Worm (Caenorhabditis elegans) whole organism, early embryonic: Measurements from ENCODE around the gene clec-148.

Source experiments
- aly-1 ChIP-seq: sonication (generic microtip); optimal IDR thresholded peaks from 2 replicates; lab custom pipeline; 2016; ENCODE audit warnings: missing genetic modification characterization, missing compliant biosample characterization
- ama-1 ChIP-seq: fragments of 150-350 bp; optimal IDR thresholded peaks from 2 replicates; lab custom pipeline; 2014
- ceh-36 ChIP-seq: sonication (generic microtip); optimal IDR thresholded peaks from 2 replicates; lab custom pipeline; 2016; ENCODE audit warnings: missing genetic modification characterization, inconsistent platforms, missing compliant biosample characterization
- ets-7 ChIP-seq: sonication (generic microtip); optimal IDR thresholded peaks from 2 replicates; lab custom pipeline; 2016; ENCODE audit warnings: missing genotype, missing genetic modification characterization, missing compliant biosample characterization
- hmbx-1 ChIP-seq: sonication (generic microtip); optimal IDR thresholded peaks from 2 replicates; lab custom pipeline; 2016; ENCODE audit warnings: mild to moderate bottlenecking, missing genetic modification characterization, missing compliant biosample characterization
- hnd-1 ChIP-seq: sonication (generic microtip); optimal IDR thresholded peaks from 2 replicates; lab custom pipeline; 2016; ENCODE audit warnings: missing genetic modification characterization, missing compliant biosample characterization
- scrt-1 ChIP-seq: fragments of 200-800 bp; sonication (Bioruptor generic); IDR thresholded peaks from 2 replicates; pipeline ENCODE4 v1.3.6; 2022; ENCODE audit warnings: missing genetic modification characterization, missing compliant biosample characterization
- tbx-11 ChIP-seq: fragments of 200-800 bp; sonication (Bioruptor generic); IDR thresholded peaks from 2 replicates; pipeline ENCODE4 v1.3.6; 2022; ENCODE audit warnings: missing genetic modification characterization, missing compliant biosample characterization
- tbx-37 ChIP-seq: fragments of 200-800 bp; sonication (Bioruptor generic); conservative IDR thresholded peaks from 2 replicates; pipeline ENCODE4 v1.3.6; 2022; ENCODE audit warnings: missing genetic modification reagents, missing genetic modification characterization, missing compliant biosample characterization

ce11 chrIII:132118-132517, 43.5 kb downstream of the clec-148 start, which contains the start of gene pals-22:
- no peak for TF ChIP-seq aly-1 (tag; lab: Kevin White, UChicago)
- no peak for TF ChIP-seq tbx-11
- no peak for TF ChIP-seq scrt-1 (GFP tag; lab: Robert Waterston, UW)
- no peak for TF ChIP-seq ama-1 (lab: Kevin White, UChicago)
- no peak for TF ChIP-seq hmbx-1 (tag; lab: Kevin White, UChicago)
- TF ChIP-seq hnd-1 (tag; lab: Kevin White, UChicago): no peak
- TF ChIP-seq ceh-36: no peak
- no peak for TF ChIP-seq tbx-37 (GFP tag; lab: Robert Waterston, UW)
- no peak for TF ChIP-seq ets-7
